Worm (Caenorhabditis elegans): ENCODE data around the gene dpy-23.

- no peak for TF ChIP-seq pha-4 (tag; optimal IDR thresholded peaks at IDR 0.05)
- TF ChIP-seq flh-1 (GFP tag; optimal IDR thresholded peaks at IDR 0.05), result no peak
- TF ChIP-seq unc-62 (GFP tag; optimal IDR thresholded peaks at IDR 0.05), result no peak
- no peak for TF ChIP-seq lsy-2 (tag; optimal IDR thresholded peaks at IDR 0.05)
- no peak for TF ChIP-seq elt-3 (tag; optimal IDR thresholded peaks at IDR 0.05)
- no peak for TF ChIP-seq ces-1 (GFP tag; optimal IDR thresholded peaks at IDR 0.05)
- TF ChIP-seq mep-1 (tag; optimal IDR thresholded peaks at IDR 0.05), result no peak
- TF ChIP-seq mls-2 (tag; optimal IDR thresholded peaks at IDR 0.05), result no peak
- no peak for TF ChIP-seq bed-3 (GFP tag; optimal IDR thresholded peaks at IDR 0.05)
- TF ChIP-seq lin-13 (tag; optimal IDR thresholded peaks at IDR 0.05), result no peak
- no peak for TF ChIP-seq nhr-12 (tag; optimal IDR thresholded peaks at IDR 0.05)
- no peak for TF ChIP-seq ztf-11 (tag; optimal IDR thresholded peaks at IDR 0.05)
- TF ChIP-seq ceh-39 (tag; optimal IDR thresholded peaks at IDR 0.05), result no peak
Measured at ce11 chrX:4363200-4363599, 26.0 kb upstream of the dpy-23 start, which contains the start of gene F14H12.17.

Measured in whole organism, mixed stage, embryonic.